Worm (Caenorhabditis elegans) whole organism, L3 larva: ENCODE data around the gene C56C10.7.

Experiments used
- R02D3.7 ChIP-seq: fragments of 150-350 bp; optimal IDR thresholded peaks from 2 replicates; lab custom pipeline; 2014; ENCODE audit warnings: missing biosample characterization, missing genetic modification characterization
- ZK546.5 ChIP-seq: sonication (generic microtip); optimal IDR thresholded peaks from 2 replicates; lab custom pipeline; 2017; ENCODE audit warnings: missing biosample characterization, missing genetic modification characterization
- aly-2 ChIP-seq: fragments of 150-350 bp; optimal IDR thresholded peaks from 2 replicates; lab custom pipeline; 2014; ENCODE audit warnings: missing biosample characterization, missing genetic modification characterization
- ama-1 ChIP-seq: fragments of 150-350 bp; optimal IDR thresholded peaks from 2 replicates; lab custom pipeline; 2018
- ceh-16 ChIP-seq: sonication (generic microtip); optimal IDR thresholded peaks from 2 replicates; lab custom pipeline; 2017; ENCODE audit warnings: missing biosample characterization, missing genetic modification characterization
- ceh-28 ChIP-seq: fragments of 150-350 bp; optimal IDR thresholded peaks from 2 replicates; lab custom pipeline; 2014; ENCODE audit warnings: missing biosample characterization, missing genetic modification reagents, missing genetic modification characterization
- ceh-82 ChIP-seq: fragments of 150-350 bp; optimal IDR thresholded peaks from 2 replicates; lab custom pipeline; 2014; ENCODE audit warnings: missing biosample characterization, missing genetic modification characterization
- ceh-9 ChIP-seq: sonication (generic microtip); optimal IDR thresholded peaks from 2 replicates; lab custom pipeline; 2018; ENCODE audit warnings: missing biosample characterization, missing genetic modification characterization
- daf-12 ChIP-seq: fragments of 150-350 bp; optimal IDR thresholded peaks from 2 replicates; lab custom pipeline; 2014; ENCODE audit warnings: missing biosample characterization, missing genetic modification reagents, missing genetic modification characterization
- egl-27 ChIP-seq: sonication (generic microtip); optimal IDR thresholded peaks from 4 replicates; lab custom pipeline; 2017; ENCODE audit warnings: missing biosample characterization, missing genetic modification reagents, missing genetic modification characterization
- egl-5 ChIP-seq: fragments of 150-350 bp; optimal IDR thresholded peaks from 2 replicates; lab custom pipeline; 2017; ENCODE audit warnings: missing biosample characterization, missing genetic modification reagents, missing genetic modification characterization, inconsistent platforms
- elt-1 ChIP-seq: fragments of 150-350 bp; optimal IDR thresholded peaks from 2 replicates; lab custom pipeline; 2014; ENCODE audit warnings: missing biosample characterization, missing genetic modification characterization
- elt-2 ChIP-seq: sonication (generic microtip); optimal IDR thresholded peaks from 2 replicates; lab custom pipeline; 2016; ENCODE audit warnings: missing genetic modification reagents, mild to moderate bottlenecking, missing genetic modification characterization, missing compliant biosample characterization
- elt-3 ChIP-seq, 3 experiments: fragments of 150-350 bp in 1 of 3; sonication (generic microtip) in 2 of 3; optimal IDR thresholded peaks; 2 replicates in 2 of 3; 4 replicates in 1 of 3; lab custom pipeline; 2014 to 2017; ENCODE audit warnings: missing biosample characterization in 3 of 3, missing genetic modification characterization in 3 of 3
- fkh-10 ChIP-seq: sonication (generic microtip); optimal IDR thresholded peaks from 2 replicates; lab custom pipeline; 2017; ENCODE audit warnings: missing biosample characterization, missing genetic modification reagents, missing genetic modification characterization
- fkh-2 ChIP-seq: fragments of 150-350 bp; optimal IDR thresholded peaks from 2 replicates; lab custom pipeline; 2014; ENCODE audit warnings: missing biosample characterization, missing genetic modification reagents, missing genetic modification characterization
- fos-1 ChIP-seq: fragments of 150-350 bp; optimal IDR thresholded peaks from 2 replicates; lab custom pipeline; 2014; ENCODE audit warnings: missing biosample characterization, missing genetic modification characterization
- hmg-11 ChIP-seq: sonication (generic microtip); optimal IDR thresholded peaks from 2 replicates; lab custom pipeline; 2016; ENCODE audit warnings: missing genetic modification characterization, missing compliant biosample characterization
- jun-1 ChIP-seq: fragments of 150-350 bp; optimal IDR thresholded peaks from 2 replicates; lab custom pipeline; 2014; ENCODE audit warnings: missing biosample characterization, missing genetic modification reagents, missing genetic modification characterization
- lin-15B ChIP-seq: fragments of 150-350 bp; optimal IDR thresholded peaks from 2 replicates; lab custom pipeline; 2014; ENCODE audit warnings: missing biosample characterization, missing genetic modification characterization
- lin-39 ChIP-seq: fragments of 150-350 bp; optimal IDR thresholded peaks from 2 replicates; lab custom pipeline; 2018; ENCODE audit warnings: missing biosample characterization, missing genetic modification reagents, missing genetic modification characterization
- lsy-12 ChIP-seq: sonication (generic microtip); optimal IDR thresholded peaks from 2 replicates; lab custom pipeline; 2016; ENCODE audit warnings: mild to moderate bottlenecking, missing genetic modification characterization, missing compliant biosample characterization
- mdl-1 ChIP-seq: fragments of 150-350 bp; optimal IDR thresholded peaks from 2 replicates; lab custom pipeline; 2014; ENCODE audit warnings: missing biosample characterization, missing genetic modification characterization
- mml-1 ChIP-seq: fragments of 150-350 bp; sonication (generic microtip); optimal IDR thresholded peaks from 3 replicates; lab custom pipeline; 2014; ENCODE audit warnings: missing biosample characterization, missing genetic modification characterization
- nfya-1 ChIP-seq: sonication (generic microtip); optimal IDR thresholded peaks from 2 replicates; lab custom pipeline; 2017; ENCODE audit warnings: missing genetic modification characterization, mild to moderate bottlenecking, missing compliant biosample characterization, antibody characterized with exemption, moderate library complexity; ENCODE audit not compliant: insufficient read depth
- nhr-11 ChIP-seq: fragments of 150-350 bp; optimal IDR thresholded peaks from 2 replicates; lab custom pipeline; 2014; ENCODE audit warnings: missing biosample characterization, missing genetic modification characterization
- nhr-12 ChIP-seq: fragments of 150-350 bp; optimal IDR thresholded peaks from 2 replicates; lab custom pipeline; 2014; ENCODE audit warnings: missing biosample characterization, missing genetic modification characterization
- nhr-23 ChIP-seq: fragments of 150-350 bp; optimal IDR thresholded peaks from 2 replicates; lab custom pipeline; 2014; ENCODE audit warnings: missing biosample characterization, missing genetic modification reagents, missing genetic modification characterization
- nhr-237 ChIP-seq: fragments of 150-350 bp; optimal IDR thresholded peaks from 2 replicates; lab custom pipeline; 2014; ENCODE audit warnings: missing biosample characterization, missing genetic modification characterization
- nhr-25 ChIP-seq: sonication (generic microtip); optimal IDR thresholded peaks from 2 replicates; lab custom pipeline; 2017; ENCODE audit warnings: missing biosample characterization, missing genetic modification characterization
- nhr-28 ChIP-seq: fragments of 150-350 bp; optimal IDR thresholded peaks from 2 replicates; lab custom pipeline; 2014; ENCODE audit warnings: missing biosample characterization, missing genetic modification characterization
- nhr-43 ChIP-seq: sonication (generic microtip); optimal IDR thresholded peaks from 2 replicates; lab custom pipeline; 2016; ENCODE audit warnings: mild to moderate bottlenecking, missing genetic modification characterization, missing compliant biosample characterization; ENCODE audit not compliant: poor library complexity, severe bottlenecking
- nhr-67 ChIP-seq: fragments of 150-350 bp; optimal IDR thresholded peaks from 2 replicates; lab custom pipeline; 2014; ENCODE audit warnings: missing biosample characterization, missing genetic modification characterization
- nhr-76 ChIP-seq: fragments of 150-350 bp; sonication (generic microtip); optimal IDR thresholded peaks from 5 replicates; lab custom pipeline; 2014; ENCODE audit warnings: missing biosample characterization, missing genetic modification characterization
- pha-4 ChIP-seq: fragments of 150-350 bp; optimal IDR thresholded peaks from 2 replicates; lab custom pipeline; 2014; ENCODE audit warnings: missing biosample characterization, missing genetic modification reagents, missing genetic modification characterization
- pqm-1 ChIP-seq: fragments of 150-350 bp; optimal IDR thresholded peaks from 2 replicates; lab custom pipeline; 2017; ENCODE audit warnings: missing biosample characterization, missing genetic modification characterization, inconsistent platforms
- sea-2 ChIP-seq: fragments of 150-350 bp; sonication (generic microtip); optimal IDR thresholded peaks from 4 replicates; lab custom pipeline; 2014; ENCODE audit warnings: missing biosample characterization, missing genetic modification reagents, missing genetic modification characterization
- skn-1 ChIP-seq: fragments of 150-350 bp; optimal IDR thresholded peaks from 2 replicates; lab custom pipeline; 2014; ENCODE audit warnings: missing biosample characterization, missing genetic modification characterization
- snpc-4 ChIP-seq: fragments of 150-350 bp; optimal IDR thresholded peaks from 2 replicates; lab custom pipeline; 2014; ENCODE audit warnings: missing biosample characterization, missing genetic modification characterization
- unc-62 ChIP-seq: fragments of 150-350 bp; sonication (generic microtip); optimal IDR thresholded peaks from 4 replicates; lab custom pipeline; 2014; ENCODE audit warnings: missing biosample characterization, missing genetic modification reagents, missing genetic modification characterization
- zag-1 ChIP-seq: fragments of 150-350 bp; optimal IDR thresholded peaks from 2 replicates; lab custom pipeline; 2014; ENCODE audit warnings: missing biosample characterization, missing genetic modification characterization
- ztf-4 ChIP-seq: fragments of 150-350 bp; optimal IDR thresholded peaks from 2 replicates; lab custom pipeline; 2014; ENCODE audit warnings: missing biosample characterization, missing genetic modification characterization

Gene C56C10.7

DNA sequence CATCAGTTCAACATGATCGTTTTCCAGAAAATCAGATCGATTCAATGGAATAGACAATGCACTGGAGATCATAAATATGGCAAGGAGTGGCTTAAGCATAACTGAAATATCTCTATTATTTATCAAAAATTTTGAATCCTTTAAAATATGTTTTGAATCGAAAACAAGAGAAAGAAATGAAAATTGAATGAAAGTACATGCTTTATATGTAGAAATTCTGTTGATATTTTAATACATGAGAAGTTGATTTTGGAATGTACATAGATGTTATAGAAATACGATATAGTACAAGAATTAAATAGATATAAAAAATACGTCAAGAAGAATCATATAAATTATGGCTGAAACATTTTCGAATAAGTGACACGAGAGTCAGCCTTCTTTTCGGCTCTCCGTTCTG lies 4.9 kb upstream of the C56C10.7 start, which contains the start of gene C56C10.9:
Gene C56C10.9 (minus strand): TSS at position 101 of the 400 bp plus-strand sequence.
- TF ChIP-seq elt-1 (tag; lab: Kevin White, UChicago), result no peak
- no peak for TF ChIP-seq lin-39 (tag; lab: Kevin White, UChicago)
- TF ChIP-seq lin-15B, result no peak
- no peak for TF ChIP-seq mdl-1
- TF ChIP-seq elt-2 (tag; lab: Kevin White, UChicago), result no peak
- TF ChIP-seq mml-1 (tag; lab: Kevin White, UChicago), result no peak
- TF ChIP-seq pqm-1 (tag; lab: Kevin White, UChicago), result no peak
- TF ChIP-seq nhr-25 (tag; lab: Kevin White, UChicago), result no peak
- no peak for TF ChIP-seq zag-1 (tag; lab: Kevin White, UChicago)
- no peak for TF ChIP-seq ceh-9 (tag; lab: Kevin White, UChicago)
- no peak for TF ChIP-seq snpc-4
- no peak for TF ChIP-seq nhr-237
- no peak for TF ChIP-seq nfya-1 (tag; lab: Kevin White, UChicago)
- TF ChIP-seq unc-62 (GFP tag; lab: Kevin White, UChicago), result no peak
- TF ChIP-seq sea-2 (GFP tag; lab: Kevin White, UChicago), result no peak
- TF ChIP-seq jun-1 (tag; lab: Kevin White, UChicago), result no peak
- TF ChIP-seq fos-1 (tag; lab: Kevin White, UChicago), result no peak
- TF ChIP-seq ztf-4 (tag; lab: Kevin White, UChicago), result no peak
- TF ChIP-seq lsy-12 (tag; lab: Kevin White, UChicago), result no peak

DNA sequence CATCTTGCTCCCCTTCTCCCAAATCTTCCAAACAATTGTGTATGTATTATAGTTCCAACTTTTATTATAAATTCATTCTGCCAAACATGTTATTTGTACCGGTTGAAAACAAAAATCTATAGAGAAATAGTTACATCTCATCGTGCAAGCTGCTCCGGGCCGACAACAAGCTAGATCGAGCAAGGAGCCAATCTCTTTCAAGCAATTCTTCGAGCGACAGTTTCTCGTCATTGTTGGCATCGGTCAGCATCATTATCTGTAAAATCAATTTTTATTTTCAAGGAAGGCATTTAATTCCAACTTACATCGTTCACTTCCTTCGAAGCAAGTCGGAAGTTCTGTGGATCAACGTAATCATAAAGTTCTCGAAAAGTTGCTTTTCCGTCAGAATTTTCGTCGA lies 3.6 kb upstream of the C56C10.7 start:
- TF ChIP-seq jun-1 (tag; lab: Kevin White, UChicago), result no peak
- TF ChIP-seq ama-1 (lab: Kevin White, UChicago), result peak; percentile 70

DNA sequence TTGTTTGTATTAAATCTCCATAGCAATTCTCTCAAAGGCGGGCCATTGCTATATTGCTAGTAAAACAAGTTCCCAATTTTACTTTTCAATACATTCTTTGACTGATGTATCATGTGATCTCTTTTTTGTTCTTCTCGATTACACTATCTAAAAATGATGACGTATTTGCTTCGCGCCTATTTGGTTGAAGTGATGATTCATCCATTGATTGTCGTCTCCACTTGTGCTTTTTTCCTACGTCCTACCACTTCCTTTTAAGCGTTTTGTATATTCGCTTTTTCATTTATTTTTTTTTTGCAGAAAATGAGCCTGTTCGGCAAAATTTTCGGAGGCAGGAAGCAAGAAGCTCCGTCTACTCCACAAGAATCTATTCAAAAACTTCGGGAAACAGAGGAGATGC lies 2.0 kb upstream of the C56C10.7 start, which contains the start of gene vps-32.1:
Gene vps-32.1 (plus strand): TSS at position 301 of the 400 bp plus-strand sequence.
- TF ChIP-seq nhr-11 (tag; lab: Kevin White, UChicago), result no peak
- TF ChIP-seq pqm-1 (tag; lab: Kevin White, UChicago), result peak; percentile 49
- peak; percentile 19 for TF ChIP-seq fos-1 (tag; lab: Kevin White, UChicago)
- TF ChIP-seq nfya-1 (tag; lab: Kevin White, UChicago), result no peak
- peak; percentile 21 for TF ChIP-seq pha-4 (tag; lab: Kevin White, UChicago)
- TF ChIP-seq, all 47 proteins: peak for 3

DNA sequence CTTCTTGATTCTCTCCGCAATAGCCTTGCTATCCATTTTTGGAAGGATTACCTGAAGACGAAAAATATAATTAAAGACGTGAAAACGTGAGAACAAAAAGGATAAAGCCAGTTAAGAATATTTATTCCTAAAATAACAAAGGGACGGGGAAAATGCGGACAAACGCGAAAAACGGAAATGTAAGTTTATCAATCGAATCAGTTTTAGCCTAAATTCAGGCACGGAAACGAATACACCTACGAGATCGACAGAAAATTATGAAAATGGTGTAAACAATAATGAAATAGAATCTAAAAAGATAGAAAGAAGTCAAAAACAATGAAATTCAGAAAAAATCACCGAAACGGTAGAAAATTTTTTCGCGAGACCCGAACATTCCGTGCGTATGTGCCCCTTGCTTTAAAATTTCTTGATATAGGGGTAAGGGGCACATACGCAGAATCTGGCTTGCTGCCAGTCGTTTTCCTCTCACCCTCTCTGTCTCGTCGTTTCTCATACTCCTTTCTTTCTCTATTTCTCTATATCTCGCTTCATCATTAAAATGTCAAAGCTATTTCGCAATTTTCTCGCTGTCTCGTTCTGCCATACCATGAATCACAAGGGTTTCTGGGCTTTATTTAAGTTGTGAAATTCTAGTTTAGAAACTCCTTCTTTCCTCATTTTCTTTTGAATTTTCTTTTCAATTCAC lies 1.4 kb upstream of the C56C10.7 start, which contains the start of gene icd-1:
Gene icd-1 (minus strand): TSS at position 51 of the 688 bp plus-strand sequence.
- TF ChIP-seq nhr-11 (tag; lab: Kevin White, UChicago) (peak; percentile 95), ceh-28 (peak; percentile 93), skn-1 (tag; lab: Kevin White, UChicago) (peak; percentile 68), ZK546.5 (tag; lab: Kevin White, UChicago) (peak; percentile 11), ama-1 (lab: Kevin White, UChicago) (peak; percentile 71), nhr-67 (no peak), ceh-82 (peak; percentile 91), ceh-9 (tag; lab: Kevin White, UChicago) (no peak), nfya-1 (tag; lab: Kevin White, UChicago) (peak; percentile 94), elt-2 (tag; lab: Kevin White, UChicago) (peak; percentile 84), ztf-4 (tag; lab: Kevin White, UChicago) (peak; percentile 83), zag-1 (tag; lab: Kevin White, UChicago) (peak; percentile 71), nhr-23 (tag; lab: Kevin White, UChicago) (peak; percentile 97), fkh-2 (no peak), nhr-43 (tag; lab: Kevin White, UChicago) (peak; percentile 94), R02D3.7 (tag; lab: Kevin White, UChicago) (peak; percentile 89), aly-2 (peak; percentile 58), pha-4 (tag; lab: Kevin White, UChicago) (peak; percentile 92), egl-27 (tag; lab: Kevin White, UChicago) (peak; percentile 86), fkh-10 (GFP tag; lab: Kevin White, UChicago) (peak; percentile 64), elt-3 (tag; optimal IDR thresholded peaks at IDR 0.05; lab: Kevin White, UChicago) (no peak), nhr-12 (tag; lab: Kevin White, UChicago) (no peak), ceh-16 (tag; lab: Kevin White, UChicago) (peak; percentile 26), hmg-11 (tag; lab: Kevin White, UChicago) (peak; percentile 84), snpc-4 (peak; percentile 91), nhr-28 (tag; lab: Kevin White, UChicago) (no peak), egl-5 (tag; lab: Kevin White, UChicago) (peak; percentile 93), mml-1 (tag; lab: Kevin White, UChicago) (no peak), daf-12 (tag; lab: Kevin White, UChicago) (no peak), nhr-76 (tag; lab: Kevin White, UChicago) (peak; percentile 11), jun-1 (tag; lab: Kevin White, UChicago) (peak; percentile 97), sea-2 (GFP tag; lab: Kevin White, UChicago) (peak; percentile 63), unc-62 (GFP tag; lab: Kevin White, UChicago) (peak; percentile 87), nhr-237 (no peak), fos-1 (tag; lab: Kevin White, UChicago) (peak; percentile 87), lin-39 (tag; lab: Kevin White, UChicago) (peak; percentile 85), pqm-1 (tag; lab: Kevin White, UChicago) (peak; percentile 66)
